Worm (Caenorhabditis elegans) whole organism, mixed stage, embryonic: Measurements from ENCODE around the gene F15E6.3.

Experiments used
- M03D4.4 ChIP-seq: sonication (generic microtip); optimal IDR thresholded peaks from 2 replicates; lab custom pipeline; 2017; ENCODE audit warnings: mild to moderate bottlenecking, missing genetic modification characterization, missing compliant biosample characterization
- bed-3 ChIP-seq: fragments of 200-800 bp; sonication (Bioruptor generic); optimal IDR thresholded peaks from 3 replicates; lab custom pipeline; 2018; ENCODE audit warnings: mild to moderate bottlenecking, missing genetic modification characterization, moderate library complexity, missing compliant biosample characterization
- blmp-1 ChIP-seq: fragments of 150-350 bp; optimal IDR thresholded peaks from 2 replicates; lab custom pipeline; 2014; ENCODE audit warnings: missing biosample characterization, missing genetic modification characterization
- ceh-39 ChIP-seq: fragments of 150-350 bp; optimal IDR thresholded peaks from 2 replicates; lab custom pipeline; 2014; ENCODE audit warnings: missing biosample characterization, missing genetic modification characterization
- ceh-43 ChIP-seq: fragments of 200-800 bp; sonication (Bioruptor generic); optimal IDR thresholded peaks from 2 replicates; lab custom pipeline; 2018; ENCODE audit warnings: mild to moderate bottlenecking, missing genetic modification characterization, moderate library complexity, missing compliant biosample characterization
- ceh-83 ChIP-seq: fragments of 200-800 bp; sonication (Bioruptor generic); optimal IDR thresholded peaks from 2 replicates; lab custom pipeline; 2018; ENCODE audit warnings: mild to moderate bottlenecking, missing genetic modification characterization, missing compliant biosample characterization
- ces-1 ChIP-seq: fragments of 150-350 bp; optimal IDR thresholded peaks from 2 replicates; lab custom pipeline; 2014; ENCODE audit warnings: missing biosample characterization, missing genetic modification reagents, missing genetic modification characterization
- cnd-1 ChIP-seq: fragments of 200-800 bp; sonication (Bioruptor generic); optimal IDR thresholded peaks from 2 replicates; lab custom pipeline; 2018; ENCODE audit warnings: mild to moderate bottlenecking, missing genetic modification characterization, missing compliant biosample characterization
- drap-1 ChIP-seq: fragments of 200-800 bp; sonication (Bioruptor generic); optimal IDR thresholded peaks from 3 replicates; lab custom pipeline; 2018; ENCODE audit warnings: mild to moderate bottlenecking, missing genetic modification characterization, missing compliant biosample characterization
- elt-1 ChIP-seq: sonication (generic microtip); optimal IDR thresholded peaks from 2 replicates; lab custom pipeline; 2017; ENCODE audit warnings: missing genetic modification characterization, mild to moderate bottlenecking, missing compliant biosample characterization, antibody characterized with exemption, moderate library complexity, borderline replicate concordance; ENCODE audit not compliant: insufficient read depth
- elt-3 ChIP-seq: fragments of 150-350 bp; optimal IDR thresholded peaks from 2 replicates; lab custom pipeline; 2014; ENCODE audit warnings: missing biosample characterization, missing genetic modification characterization
- flh-1 ChIP-seq: fragments of 200-800 bp; sonication (Bioruptor generic); optimal IDR thresholded peaks from 2 replicates; lab custom pipeline; 2018; ENCODE audit warnings: mild to moderate bottlenecking, missing genetic modification characterization, moderate library complexity, missing compliant biosample characterization
- ham-2 ChIP-seq: fragments of 200-800 bp; sonication (Bioruptor generic); optimal IDR thresholded peaks from 2 replicates; lab custom pipeline; 2018; ENCODE audit warnings: mild to moderate bottlenecking, missing genetic modification characterization, missing compliant biosample characterization
- hlh-1 ChIP-seq: fragments of 150-350 bp; optimal IDR thresholded peaks from 2 replicates; lab custom pipeline; 2014; ENCODE audit warnings: missing biosample characterization, missing genetic modification reagents, missing genetic modification characterization
- lin-13 ChIP-seq: fragments of 150-350 bp; optimal IDR thresholded peaks from 2 replicates; lab custom pipeline; 2014; ENCODE audit warnings: missing biosample characterization, missing genetic modification characterization
- lin-32 ChIP-seq: fragments of 200-800 bp; sonication (Bioruptor generic); optimal IDR thresholded peaks from 2 replicates; lab custom pipeline; 2018; ENCODE audit warnings: mild to moderate bottlenecking, missing genetic modification characterization, missing compliant biosample characterization
- lsy-2 ChIP-seq: fragments of 150-350 bp; optimal IDR thresholded peaks from 2 replicates; lab custom pipeline; 2014; ENCODE audit warnings: missing biosample characterization, missing genetic modification characterization
- mab-5 ChIP-seq: fragments of 150-350 bp; optimal IDR thresholded peaks from 2 replicates; lab custom pipeline; 2014; ENCODE audit warnings: missing biosample characterization, missing genetic modification characterization
- mep-1 ChIP-seq: fragments of 150-350 bp; optimal IDR thresholded peaks from 2 replicates; lab custom pipeline; 2017; ENCODE audit warnings: missing biosample characterization, missing genetic modification reagents, missing genetic modification characterization, inconsistent platforms
- mls-2 ChIP-seq: sonication (generic microtip); optimal IDR thresholded peaks from 2 replicates; lab custom pipeline; 2016; ENCODE audit warnings: mild to moderate bottlenecking, missing genetic modification characterization, moderate library complexity, missing compliant biosample characterization
- nhr-12 ChIP-seq: fragments of 150-350 bp; optimal IDR thresholded peaks from 2 replicates; lab custom pipeline; 2014; ENCODE audit warnings: missing biosample characterization, missing genetic modification characterization
- nhr-2 ChIP-seq: fragments of 150-350 bp; optimal IDR thresholded peaks from 2 replicates; lab custom pipeline; 2014; ENCODE audit warnings: missing biosample characterization, missing genetic modification characterization
- nhr-237 ChIP-seq: fragments of 150-350 bp; optimal IDR thresholded peaks from 2 replicates; lab custom pipeline; 2014; ENCODE audit warnings: missing biosample characterization, missing genetic modification characterization
- nhr-28 ChIP-seq: fragments of 150-350 bp; optimal IDR thresholded peaks from 2 replicates; lab custom pipeline; 2014; ENCODE audit warnings: missing biosample characterization, missing genetic modification characterization
- nhr-76 ChIP-seq: sonication (generic microtip); optimal IDR thresholded peaks from 2 replicates; lab custom pipeline; 2017; ENCODE audit warnings: missing biosample characterization, missing genetic modification characterization
- sem-2 ChIP-seq: fragments of 200-800 bp; sonication (Bioruptor generic); optimal IDR thresholded peaks from 2 replicates; lab custom pipeline; 2018; ENCODE audit warnings: mild to moderate bottlenecking, missing genetic modification characterization, missing compliant biosample characterization
- snpc-4 ChIP-seq: fragments of 150-350 bp; optimal IDR thresholded peaks from 2 replicates; lab custom pipeline; 2014; ENCODE audit warnings: missing biosample characterization, missing genetic modification characterization
- sptf-1 ChIP-seq: sonication (generic microtip); optimal IDR thresholded peaks from 2 replicates; lab custom pipeline; 2017; ENCODE audit warnings: mild to moderate bottlenecking, missing genetic modification characterization, moderate library complexity, missing compliant biosample characterization
- unc-120 ChIP-seq: sonication (generic microtip); optimal IDR thresholded peaks from 2 replicates; lab custom pipeline; 2017; ENCODE audit warnings: missing genetic modification characterization, missing compliant biosample characterization; ENCODE audit not compliant: poor library complexity, severe bottlenecking
- unc-39 ChIP-seq: fragments of 150-350 bp; optimal IDR thresholded peaks from 2 replicates; lab custom pipeline; 2014; ENCODE audit warnings: missing biosample characterization, missing genetic modification characterization
- unc-62 ChIP-seq: fragments of 150-350 bp; optimal IDR thresholded peaks from 2 replicates; lab custom pipeline; 2014; ENCODE audit warnings: missing biosample characterization, missing genetic modification reagents, missing genetic modification characterization
- zip-8 ChIP-seq: fragments of 150-350 bp; optimal IDR thresholded peaks from 2 replicates; lab custom pipeline; 2014; ENCODE audit warnings: missing biosample characterization, missing genetic modification characterization
- ztf-11 ChIP-seq: fragments of 150-350 bp; optimal IDR thresholded peaks from 2 replicates; lab custom pipeline; 2014; ENCODE audit warnings: missing biosample characterization, missing genetic modification characterization

The F15E6.3 gene

DNA sequence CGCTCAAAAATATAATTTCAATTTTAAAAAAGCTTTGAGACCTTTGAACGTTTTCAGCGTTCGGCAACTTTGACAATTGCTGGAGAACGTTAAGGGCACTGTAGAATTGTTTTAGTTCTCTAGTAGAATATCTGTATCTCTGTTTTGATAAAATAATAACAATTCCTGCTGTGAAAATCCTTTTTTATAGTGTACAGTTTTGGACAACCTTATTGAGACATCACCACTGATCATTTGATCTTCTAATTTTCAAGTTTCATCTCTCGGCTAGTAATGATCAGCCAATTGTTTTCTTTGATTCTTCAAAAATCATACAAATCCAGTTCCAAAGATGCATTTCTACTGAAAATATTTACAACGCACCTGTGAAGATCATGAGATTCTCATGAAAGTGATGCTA, 2.1 kb upstream of the F15E6.3 start, which contains the start of gene F15E6.10:
TSS of gene F15E6.10 (plus strand) at position 301 of the 400 bp plus-strand sequence.
- TF ChIP-seq unc-62 (GFP tag; lab: Kevin White, UChicago) (no peak), lin-13 (tag; lab: Kevin White, UChicago) (no peak), elt-3 (tag; lab: Kevin White, UChicago) (no peak), mab-5 (tag; lab: Kevin White, UChicago) (no peak), ceh-83 (no peak), ceh-39 (tag; lab: Kevin White, UChicago) (no peak), nhr-28 (no peak), unc-39 (tag; lab: Kevin White, UChicago) (no peak), nhr-2 (tag; lab: Kevin White, UChicago) (no peak), ham-2 (GFP tag; lab: Kevin White, UChicago) (no peak), ztf-11 (tag; lab: Kevin White, UChicago) (no peak), sem-2 (GFP tag; lab: Kevin White, UChicago) (no peak), unc-120 (no peak), M03D4.4 (tag; lab: Kevin White, UChicago) (no peak), mep-1 (tag; lab: Kevin White, UChicago) (no peak), mls-2 (no peak), snpc-4 (no peak), flh-1 (no peak), ces-1 (GFP tag; lab: Kevin White, UChicago) (no peak)

DNA sequence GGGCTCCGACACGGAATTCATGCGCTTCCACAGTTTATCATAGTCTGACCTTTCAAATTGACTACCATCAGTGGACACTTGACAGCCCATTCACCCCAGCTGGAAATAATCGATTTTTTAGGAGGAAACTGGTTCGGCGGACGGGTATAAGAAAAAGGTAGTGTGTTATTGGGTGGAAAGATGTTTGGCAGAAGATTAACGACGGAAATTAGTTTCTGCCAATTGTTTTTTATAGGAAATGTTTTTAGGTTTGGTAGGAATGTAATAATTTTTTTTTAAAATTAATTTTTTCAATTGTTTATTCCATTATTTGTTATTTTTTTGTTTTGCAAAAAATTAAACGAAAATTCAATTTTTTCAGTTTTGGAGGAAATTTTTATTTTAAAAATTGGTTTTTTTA, 4.3 kb downstream of the F15E6.3 start, which contains the start of gene F15E6.9:
TSS of gene F15E6.9 (minus strand) at position 101 of the 400 bp plus-strand sequence.
- TF ChIP-seq M03D4.4 (tag; lab: Kevin White, UChicago) = no peak
- TF ChIP-seq ztf-11 (tag; lab: Kevin White, UChicago) = no peak
- TF ChIP-seq nhr-76 (tag; lab: Kevin White, UChicago) = no peak
- no peak for TF ChIP-seq ceh-43 (GFP tag; lab: Kevin White, UChicago)
- no peak for TF ChIP-seq cnd-1 (tag; lab: Kevin White, UChicago)
- no peak for TF ChIP-seq hlh-1
- no peak for TF ChIP-seq flh-1
- TF ChIP-seq mab-5 (tag; lab: Kevin White, UChicago) = no peak
- TF ChIP-seq nhr-2 (tag; lab: Kevin White, UChicago) = no peak
- no peak for TF ChIP-seq nhr-28
- no peak for TF ChIP-seq ceh-39 (tag; lab: Kevin White, UChicago)
- no peak for TF ChIP-seq bed-3
- TF ChIP-seq sptf-1 (tag; lab: Kevin White, UChicago) = no peak
- no peak for TF ChIP-seq unc-39 (tag; lab: Kevin White, UChicago)
- TF ChIP-seq lin-32 (GFP tag; lab: Kevin White, UChicago) = no peak
- TF ChIP-seq nhr-12 (tag; lab: Kevin White, UChicago) = no peak
- no peak for TF ChIP-seq blmp-1 (tag; lab: Kevin White, UChicago)

DNA sequence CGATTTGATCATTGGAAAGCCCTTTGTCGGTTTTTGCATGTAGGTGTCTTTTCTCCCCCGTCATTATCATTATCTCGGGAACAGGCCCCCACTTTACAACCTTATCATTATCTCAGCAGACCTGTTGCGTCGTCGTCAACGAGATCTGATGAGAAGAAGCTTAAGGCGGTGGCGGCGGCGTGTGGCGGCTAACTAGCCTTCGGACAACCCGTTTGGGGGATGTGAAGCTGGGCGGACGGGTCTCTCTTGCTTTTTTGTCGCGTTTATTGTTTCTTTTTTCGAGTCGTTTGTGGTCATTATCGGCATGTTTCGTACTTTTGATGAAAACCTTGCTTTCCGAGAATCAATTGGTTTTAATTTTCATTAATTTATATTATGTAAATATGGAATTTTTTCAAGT, 5.3 kb downstream of the F15E6.3 start:
- no peak for TF ChIP-seq lsy-2 (tag; lab: Kevin White, UChicago)
- TF ChIP-seq nhr-12 (tag; lab: Kevin White, UChicago) = no peak
- no peak for TF ChIP-seq unc-39 (tag; lab: Kevin White, UChicago)
- TF ChIP-seq ztf-11 (tag; lab: Kevin White, UChicago) = no peak
- no peak for TF ChIP-seq bed-3
- TF ChIP-seq ces-1 (GFP tag; lab: Kevin White, UChicago) = no peak
- no peak for TF ChIP-seq nhr-2 (tag; lab: Kevin White, UChicago)
- no peak for TF ChIP-seq sptf-1 (tag; lab: Kevin White, UChicago)
- no peak for TF ChIP-seq elt-1 (tag; lab: Kevin White, UChicago)
- no peak for TF ChIP-seq unc-62 (GFP tag; lab: Kevin White, UChicago)
- TF ChIP-seq drap-1 (GFP tag; lab: Kevin White, UChicago) = no peak
- TF ChIP-seq ceh-39 (tag; lab: Kevin White, UChicago) = no peak
- no peak for TF ChIP-seq nhr-237 (tag; lab: Kevin White, UChicago)
- TF ChIP-seq blmp-1 (tag; lab: Kevin White, UChicago) = no peak
- no peak for TF ChIP-seq lin-32 (GFP tag; lab: Kevin White, UChicago)
- TF ChIP-seq nhr-28 = no peak
- no peak for TF ChIP-seq cnd-1 (tag; lab: Kevin White, UChicago)

ce11 chrIV:4301202-4301601, 6.5 kb downstream of the F15E6.3 start, which contains the start of gene lgc-22:
Gene lgc-22, plus strand, starts transcription at chrIV:4301306.
- TF ChIP-seq drap-1 (GFP tag; lab: Kevin White, UChicago) (no peak), cnd-1 (tag; lab: Kevin White, UChicago) (no peak), ceh-43 (GFP tag; lab: Kevin White, UChicago) (no peak), mep-1 (tag; lab: Kevin White, UChicago) (no peak), snpc-4 (no peak), elt-1 (tag; lab: Kevin White, UChicago) (no peak), nhr-2 (tag; lab: Kevin White, UChicago) (no peak), blmp-1 (tag; lab: Kevin White, UChicago) (no peak), mls-2 (no peak), lin-13 (tag; lab: Kevin White, UChicago) (no peak), mab-5 (tag; lab: Kevin White, UChicago) (no peak), M03D4.4 (tag; lab: Kevin White, UChicago) (no peak), unc-39 (tag; lab: Kevin White, UChicago) (no peak), nhr-28 (no peak), ceh-39 (tag; lab: Kevin White, UChicago) (no peak), nhr-237 (tag; lab: Kevin White, UChicago) (no peak), zip-8 (no peak), ces-1 (GFP tag; lab: Kevin White, UChicago) (no peak), flh-1 (no peak), nhr-12 (tag; lab: Kevin White, UChicago) (no peak)
